Worm (Caenorhabditis elegans): ENCODE results near the gene R01H2.8.

The R01H2.8 gene

DNA sequence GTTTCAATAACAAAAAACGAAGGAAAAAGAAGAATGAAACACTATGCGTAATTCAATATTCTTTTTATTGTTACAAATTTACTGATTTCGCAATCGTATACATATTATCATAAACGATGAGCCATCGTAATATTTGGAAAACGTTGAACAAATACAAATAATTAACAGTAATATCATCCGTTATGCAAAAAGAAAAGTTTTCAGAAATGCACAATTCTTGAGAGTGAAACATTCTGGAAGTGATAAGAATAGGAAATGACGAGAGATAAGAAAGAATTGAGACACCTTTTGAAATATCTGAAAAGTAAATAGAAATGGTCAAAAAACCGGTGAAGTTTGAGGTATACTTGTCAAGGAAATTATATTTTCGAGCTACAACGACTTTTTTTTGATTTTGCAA, 12.6 kb downstream of the R01H2.8 start:
- TF ChIP-seq mep-1 (tag; optimal IDR thresholded peaks at IDR 0.05) (no peak), unc-86 (tag; optimal IDR thresholded peaks at IDR 0.05) (no peak), aha-1 (tag; optimal IDR thresholded peaks at IDR 0.05) (no peak), lin-35 (GFP tag; optimal IDR thresholded peaks at IDR 0.05) (peak in 1 of 2 experiments; percentile 8), nhr-12 (tag; optimal IDR thresholded peaks at IDR 0.05) (no peak), alr-1 (tag; optimal IDR thresholded peaks at IDR 0.05; ENCODE audit: borderline replicate concordance) (no peak), C34B4.2 (tag; optimal IDR thresholded peaks at IDR 0.05) (no peak), efl-3 (GFP tag; optimal IDR thresholded peaks at IDR 0.05) (no peak), blmp-1 (tag; optimal IDR thresholded peaks at IDR 0.05) (no peak), elt-2 (tag; optimal IDR thresholded peaks at IDR 0.05) (peak; percentile 41), dpl-1 (GFP tag; optimal IDR thresholded peaks at IDR 0.05) (no peak), hpl-2 (GFP tag; optimal IDR thresholded peaks at IDR 0.05) (no peak), ceh-90 (tag; optimal IDR thresholded peaks at IDR 0.05) (no peak), hlh-4 (tag; optimal IDR thresholded peaks at IDR 0.05) (no peak)

DNA sequence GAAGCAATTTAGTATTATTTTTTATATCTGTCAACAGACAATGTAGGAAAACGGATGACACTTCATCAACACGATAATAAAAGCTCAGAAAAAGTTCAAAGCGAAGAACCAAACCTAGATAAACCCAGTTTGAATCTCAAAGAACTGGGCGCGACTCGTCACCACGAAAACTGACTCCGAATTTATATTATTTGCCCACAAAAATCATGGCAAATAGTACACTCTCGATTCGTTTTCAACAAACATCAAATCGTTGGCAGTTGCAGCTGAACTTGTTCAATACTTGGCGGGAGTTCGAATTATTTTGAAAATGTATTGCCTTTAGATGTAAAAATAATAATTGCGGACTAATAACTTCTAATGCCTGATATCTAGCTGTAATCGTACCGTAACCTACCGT, 14.2 kb downstream of the R01H2.8 start:
- TF ChIP-seq efl-1 (optimal IDR thresholded peaks at IDR 0.05) = peak in 1 of 2 experiments; percentile 42
- peak; percentile 9 to 93 for TF ChIP-seq efl-1 (GFP tag; optimal IDR thresholded peaks at IDR 0.05 in 1 of 2)
- TF ChIP-seq dpl-1 (GFP tag; optimal IDR thresholded peaks at IDR 0.05) = peak in 1 of 3 experiments; percentile 19
- no peak for TF ChIP-seq egl-13 (tag; optimal IDR thresholded peaks at IDR 0.05)

DNA sequence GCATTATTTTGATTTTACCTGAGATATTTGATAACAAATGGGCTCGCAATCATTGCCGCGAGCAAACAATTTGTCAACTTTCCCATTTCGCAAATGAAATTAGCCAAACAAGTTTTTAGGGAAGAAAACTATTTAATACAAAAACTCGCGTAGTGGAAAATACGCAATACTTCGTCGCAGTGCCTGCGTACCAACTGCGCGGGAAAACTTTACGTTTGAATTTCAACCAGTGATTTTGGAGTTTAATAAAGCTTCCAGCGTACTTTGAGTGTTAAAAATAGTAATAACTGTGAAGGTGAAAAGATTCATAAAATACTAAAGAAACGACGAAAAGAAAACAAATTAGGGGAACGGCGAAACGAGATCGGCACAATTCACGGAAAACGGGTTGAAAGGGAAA, 16.0 kb downstream of the R01H2.8 start, which contains the start of gene tofu-7:
Gene tofu-7, minus strand, starts transcription at position 111 of the 400 bp plus-strand sequence.
- TF ChIP-seq nhr-12 (tag; optimal IDR thresholded peaks at IDR 0.05) = no peak
- no peak for TF ChIP-seq ceh-63 (GFP tag; optimal IDR thresholded peaks at IDR 0.05)
- TF ChIP-seq nhr-237 (tag; optimal IDR thresholded peaks at IDR 0.05) = no peak
- TF ChIP-seq skn-1 (tag; optimal IDR thresholded peaks at IDR 0.05) = no peak
- peak in 1 of 3 experiments; percentile 44 for TF ChIP-seq dpl-1 (GFP tag; optimal IDR thresholded peaks at IDR 0.05)
- no peak for TF ChIP-seq C16A3.4 (tag; optimal IDR thresholded peaks at IDR 0.05)
- no peak for TF ChIP-seq fkh-8 (tag; optimal IDR thresholded peaks at IDR 0.05)
- TF ChIP-seq efl-1 (optimal IDR thresholded peaks at IDR 0.05) = peak; percentile 10 to 91
- TF ChIP-seq efl-1 (GFP tag; optimal IDR thresholded peaks at IDR 0.05 in 1 of 2) = peak in 1 of 2 experiments; percentile 12
- TF ChIP-seq lir-3 (tag; optimal IDR thresholded peaks at IDR 0.05; ENCODE audit: poor library complexity) = no peak

DNA sequence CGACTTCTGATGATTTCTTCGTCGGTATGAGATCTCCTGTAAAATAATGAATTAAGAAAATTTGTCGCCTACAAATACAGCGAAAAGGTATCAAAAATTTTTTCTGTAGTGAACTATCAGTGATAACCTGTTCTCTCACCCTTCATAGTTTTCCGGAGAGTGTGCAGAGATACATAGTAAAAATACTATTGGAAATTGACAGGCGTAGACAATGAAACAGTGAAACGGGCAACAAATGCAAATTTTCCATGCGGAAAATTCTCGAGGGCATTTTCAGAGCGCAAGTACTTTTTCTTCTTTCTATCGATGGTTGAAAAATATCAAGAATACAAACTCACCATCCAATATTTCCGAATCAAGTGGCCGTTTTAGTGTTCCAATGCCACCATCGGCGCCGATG, 18.3 kb downstream of the R01H2.8 start:
- TF ChIP-seq ceh-90 (tag; optimal IDR thresholded peaks at IDR 0.05) (no peak), jun-1 (tag; optimal IDR thresholded peaks at IDR 0.05) (no peak), ceh-8 (GFP tag; optimal IDR thresholded peaks at IDR 0.05) (no peak), skn-1 (tag; optimal IDR thresholded peaks at IDR 0.05) (no peak), lin-35 (GFP tag; optimal IDR thresholded peaks at IDR 0.05) (peak in 1 of 2 experiments; percentile 32), efl-3 (GFP tag; optimal IDR thresholded peaks at IDR 0.05) (no peak), lsy-2 (tag; optimal IDR thresholded peaks at IDR 0.05) (no peak), dsc-1 (tag; optimal IDR thresholded peaks at IDR 0.05) (no peak), C04F5.9 (tag; optimal IDR thresholded peaks at IDR 0.05) (no peak), lir-3 (tag; optimal IDR thresholded peaks at IDR 0.05; ENCODE audit: poor library complexity) (no peak), grh-1 (GFP tag; IDR thresholded peaks at IDR 0.05) (no peak), aha-1 (tag; optimal IDR thresholded peaks at IDR 0.05) (no peak), mef-2 (tag; optimal IDR thresholded peaks at IDR 0.05) (no peak), C34B4.2 (tag; optimal IDR thresholded peaks at IDR 0.05) (no peak), egl-27 (tag; optimal IDR thresholded peaks at IDR 0.05) (no peak), nhr-76 (tag; optimal IDR thresholded peaks at IDR 0.05) (no peak), efl-1 (optimal IDR thresholded peaks at IDR 0.05) (peak in 1 of 2 experiments; percentile 13), efl-1 (GFP tag; optimal IDR thresholded peaks at IDR 0.05 in 1 of 2) (peak in 1 of 2 experiments; percentile 91), nhr-11 (tag; optimal IDR thresholded peaks at IDR 0.05) (no peak)

DNA sequence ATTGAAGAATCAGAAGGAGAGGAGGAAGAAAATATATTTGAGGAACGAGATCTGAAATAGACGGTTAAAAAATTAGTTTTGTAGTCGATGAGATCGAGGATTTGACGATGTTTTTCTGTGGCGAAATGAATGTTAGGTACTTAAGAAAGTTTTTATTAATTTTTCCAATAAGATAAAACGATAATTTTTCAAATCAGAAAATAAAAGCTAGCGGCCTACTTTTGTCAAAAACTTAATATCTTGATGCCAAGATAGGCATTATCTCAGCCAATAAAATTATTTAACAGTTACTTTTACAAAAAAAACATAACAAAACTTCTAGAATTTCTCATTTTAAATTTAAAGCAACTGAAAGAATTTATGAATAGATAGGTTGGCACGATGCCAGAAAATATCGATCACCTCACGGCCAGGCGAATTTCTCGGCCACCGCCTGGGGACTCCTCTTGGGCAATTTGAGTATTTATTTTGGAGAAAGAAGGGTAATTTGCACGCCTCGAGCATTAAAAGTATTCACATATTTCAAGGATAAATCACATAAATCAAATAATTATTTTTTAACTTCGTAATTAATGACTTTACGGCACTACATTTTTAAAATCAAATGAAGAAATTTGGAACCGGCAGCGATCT, 18.9 kb downstream of the R01H2.8 start, which contains the start of gene fubl-2:
Gene fubl-2, minus strand, starts transcription at position 51 of the 633 bp plus-strand sequence.
- TF ChIP-seq nhr-84 (tag; optimal IDR thresholded peaks at IDR 0.05) (no peak), snu-23 (GFP tag; optimal IDR thresholded peaks at IDR 0.05) (peak; percentile 71), zag-1 (tag; optimal IDR thresholded peaks at IDR 0.05) (no peak), ceh-8 (GFP tag; optimal IDR thresholded peaks at IDR 0.05) (no peak), blmp-1 (tag; optimal IDR thresholded peaks at IDR 0.05) (peak; percentile 34), nhr-77 (tag; optimal IDR thresholded peaks at IDR 0.05) (peak; percentile 20), ceh-88 (GFP tag; IDR thresholded peaks at IDR 0.05) (no peak), fkh-8 (tag; optimal IDR thresholded peaks at IDR 0.05) (peak; percentile 65), ztf-11 (tag; optimal IDR thresholded peaks at IDR 0.05) (peak in 1 of 2 experiments; percentile 68), lin-15B (tag; optimal IDR thresholded peaks at IDR 0.05) (peak; percentile 66), isw-1 (GFP tag; IDR thresholded peaks at IDR 0.05) (peak; percentile 46), lin-35 (GFP tag; optimal IDR thresholded peaks at IDR 0.05) (peak; percentile 53 to 69), elt-3 (tag; optimal IDR thresholded peaks at IDR 0.05) (peak in 1 of 6 experiments; percentile 38), pqm-1 (tag; optimal IDR thresholded peaks at IDR 0.05) (no peak), lir-3 (tag; optimal IDR thresholded peaks at IDR 0.05; ENCODE audit: poor library complexity) (peak; percentile 86), nhr-12 (tag; optimal IDR thresholded peaks at IDR 0.05) (no peak)
